Fruit fly (Drosophila melanogaster): ENCODE measurements around the gene nht.

nht gene

dm6 chr2L:15274292-15274691, 44.4 kb downstream of the nht start (continued):
- no peak for TF ChIP-seq z (GFP tag; IDR thresholded peaks at IDR 0.05)
- 0 out of 3 replicates have a peak, but pooled peaks have one; percentile 24 for TF ChIP-seq CG14860 (GFP tag; IDR thresholded peaks at IDR 0.05; ENCODE audit: partially characterized antibody)
- no peak for TF ChIP-seq hkb (optimal IDR thresholded peaks at IDR 0.05)
- no peak for TF ChIP-seq hkb (GFP tag; IDR thresholded peaks at IDR 0.05)
- TF ChIP-seq CkIIα-i1 (GFP tag; IDR thresholded peaks at IDR 0.05): no peak
- peak; percentile 24 for TF ChIP-seq CG15514 (GFP tag; optimal IDR thresholded peaks at IDR 0.05)
- no peak for TF ChIP-seq E2f1 (GFP tag; IDR thresholded peaks at IDR 0.05)
- 0 out of 2 replicates have a peak, but pooled peaks have one; percentile 8 for TF ChIP-seq CG14441 (GFP tag; IDR thresholded peaks at IDR 0.05)
- no peak for TF ChIP-seq bowl (GFP tag; IDR thresholded peaks at IDR 0.05)
- no peak for TF ChIP-seq CG11723 (GFP tag; optimal IDR thresholded peaks at IDR 0.05)
- TF ChIP-seq tup (GFP tag; optimal IDR thresholded peaks at IDR 0.05): no peak
- no peak for TF ChIP-seq tgo (GFP tag; IDR thresholded peaks at IDR 0.05)
- TF ChIP-seq Dek (tag; optimal IDR thresholded peaks at IDR 0.05): no peak
- no peak for TF ChIP-seq pzg (GFP tag; optimal IDR thresholded peaks at IDR 0.05)
- TF ChIP-seq PHDP (tag; optimal IDR thresholded peaks at IDR 0.05): peak; percentile 11
- peak; percentile 13; the same call in 1 of the 3 replicates for TF ChIP-seq Aef1 (GFP tag; IDR thresholded peaks at IDR 0.05)
- no peak for TF ChIP-seq gce (GFP tag; IDR thresholded peaks at IDR 0.05)
- no peak for TF ChIP-seq prd (optimal IDR thresholded peaks at IDR 0.05)
- TF ChIP-seq prd (GFP tag; IDR thresholded peaks at IDR 0.05): no peak
- no peak for TF ChIP-seq hbn (GFP tag; IDR thresholded peaks at IDR 0.05; ENCODE audit: partially characterized antibody)
- no peak for TF ChIP-seq CG18262 (tag; optimal IDR thresholded peaks at IDR 0.05)
- TF ChIP-seq Meics (GFP tag; optimal IDR thresholded peaks at IDR 0.05): no peak
- TF ChIP-seq mirr (GFP tag; optimal IDR thresholded peaks at IDR 0.05): peak; percentile 5
- no peak for TF ChIP-seq nerfin-1 (tag; optimal IDR thresholded peaks at IDR 0.05)
- TF ChIP-seq gcm (GFP tag; optimal IDR thresholded peaks at IDR 0.05): no peak
- no peak for TF ChIP-seq NK7.1 (GFP tag; optimal IDR thresholded peaks at IDR 0.05)
- TF ChIP-seq amos (GFP tag; IDR thresholded peaks at IDR 0.05; ENCODE audit: partially characterized antibody): no peak
- no peak for TF ChIP-seq vvl (GFP tag; IDR thresholded peaks at IDR 0.05)
- no peak for TF ChIP-seq CG7786 (GFP tag; optimal IDR thresholded peaks at IDR 0.05)
- TF ChIP-seq sug (tag; optimal IDR thresholded peaks at IDR 0.05): no peak
- no peak for TF ChIP-seq Abd-B (GFP tag; optimal IDR thresholded peaks at IDR 0.05)
- TF ChIP-seq CG12071 (GFP tag; optimal IDR thresholded peaks at IDR 0.05): peak; percentile 26
- peak; percentile 55 for TF ChIP-seq Med (GFP tag)
- TF ChIP-seq CG13624 (GFP tag; optimal IDR thresholded peaks at IDR 0.05): no peak
- TF ChIP-seq CG9817 (tag; optimal IDR thresholded peaks at IDR 0.05): no peak
- TF ChIP-seq crc (GFP tag; optimal IDR thresholded peaks at IDR 0.05): no peak
- TF ChIP-seq row (GFP tag; IDR thresholded peaks at IDR 0.05): peak; percentile 46; the same call in 2 of the 3 replicates
- no peak for TF ChIP-seq CG4424 (GFP tag; optimal IDR thresholded peaks at IDR 0.05)
- no peak for TF ChIP-seq CG34422 (GFP tag; IDR thresholded peaks at IDR 0.05)
- no peak for TF ChIP-seq CG10147 (GFP tag; optimal IDR thresholded peaks at IDR 0.05)
- TF ChIP-seq Rfx (GFP tag; IDR thresholded peaks at IDR 0.05): 0 out of 2 replicates have a peak, but pooled peaks have one; percentile 35
- TF ChIP-seq insv (GFP tag; optimal IDR thresholded peaks at IDR 0.05): no peak
- TF ChIP-seq Xbp1 (GFP tag; optimal IDR thresholded peaks at IDR 0.05): no peak
- TF ChIP-seq Sry-δ (GFP tag; optimal IDR thresholded peaks at IDR 0.05): no peak
- no peak for TF ChIP-seq CG6791 (GFP tag; IDR thresholded peaks at IDR 0.05; ENCODE audit: partially characterized antibody)
- no peak for TF ChIP-seq Optix (GFP tag; IDR thresholded peaks at IDR 0.05)
- TF ChIP-seq esg (GFP tag; conservative IDR thresholded peaks at IDR 0.05): no peak
- peak; percentile 75 for TF ChIP-seq grau (tag; optimal IDR thresholded peaks at IDR 0.05)
- TF ChIP-seq cad (GFP tag; optimal IDR thresholded peaks at IDR 0.05): peak; percentile 20
- TF ChIP-seq CG10565 (GFP tag; optimal IDR thresholded peaks at IDR 0.05): no peak
- TF ChIP-seq pum (GFP tag; optimal IDR thresholded peaks at IDR 0.05): no peak
- no peak for TF ChIP-seq ap (GFP tag; IDR thresholded peaks at IDR 0.05)

All from whole organism, embryonic.